Fruit fly (Drosophila melanogaster) whole organism, embryonic: ENCODE data around the gene NK7.1.
A peak's percentile ranks its signal among the peaks of the same experiment; 100 is the strongest.

Experiments used
- Adf1 ChIP-seq: fragments of 200-800 bp; sonication (Bioruptor generic); IDR thresholded peaks from 2 replicates; pipeline ENCODE4 v1.3.6; 2022; ENCODE audit warnings: missing biosample characterization, missing genetic modification characterization
- BEAF-32 ChIP-seq: fragments of 200-800 bp; sonication (Bioruptor generic); optimal IDR thresholded peaks from 3 replicates; lab custom pipeline; 2017; ENCODE audit warnings: missing biosample characterization, missing genetic modification characterization, mild to moderate bottlenecking, moderate library complexity, missing genetic modification reagents
- CG10209 ChIP-seq: fragments of 200-800 bp; sonication (Bioruptor generic); optimal IDR thresholded peaks from 3 replicates; lab custom pipeline; 2017; ENCODE audit warnings: missing biosample characterization, mild to moderate bottlenecking, missing genetic modification characterization, missing genetic modification reagents
- CG1024 ChIP-seq: fragments of 200-800 bp; sonication (Bioruptor generic); IDR thresholded peaks from 2 replicates; pipeline ENCODE4 v1.3.6; 2022; ENCODE audit warnings: missing biosample characterization, missing genetic modification characterization
- CG10366 ChIP-seq: fragments of 200-800 bp; sonication (Bioruptor generic); IDR thresholded peaks from 2 replicates; pipeline ENCODE4 v1.3.6; 2022; ENCODE audit warnings: missing biosample characterization, missing genetic modification characterization
- CG10979 ChIP-seq: fragments of 200-800 bp; sonication (Bioruptor generic); optimal IDR thresholded peaks from 2 replicates; lab custom pipeline; 2018; ENCODE audit warnings: missing biosample characterization, mild to moderate bottlenecking, missing genetic modification characterization, moderate library complexity
- CG11456 ChIP-seq: fragments of 200-800 bp; sonication (Bioruptor generic); IDR thresholded peaks from 3 replicates; pipeline ENCODE4 v1.3.6; 2022; ENCODE audit warnings: missing biosample characterization, missing genetic modification characterization
- CG11723 ChIP-seq: fragments of 200-800 bp; sonication (Bioruptor generic); optimal IDR thresholded peaks from 2 replicates; lab custom pipeline; 2017; ENCODE audit warnings: missing biosample characterization, mild to moderate bottlenecking, missing genetic modification characterization
- CG1233 ChIP-seq: fragments of 200-800 bp; sonication (Bioruptor generic); optimal IDR thresholded peaks from 4 replicates; lab custom pipeline; 2018; ENCODE audit warnings: missing biosample characterization, mild to moderate bottlenecking, missing genetic modification characterization
- CG15601 ChIP-seq: fragments of 200-800 bp; sonication (Bioruptor generic); optimal IDR thresholded peaks from 3 replicates; lab custom pipeline; 2019; ENCODE audit warnings: missing biosample characterization, mild to moderate bottlenecking, missing genetic modification characterization, moderate library complexity
- CG18619 ChIP-seq: fragments of 200-800 bp; sonication (Bioruptor generic); optimal IDR thresholded peaks from 3 replicates; lab custom pipeline; 2017; ENCODE audit warnings: missing biosample characterization, mild to moderate bottlenecking, missing genetic modification characterization
- CG30403 ChIP-seq: fragments of 200-800 bp; sonication (Bioruptor generic); optimal IDR thresholded peaks from 3 replicates; lab custom pipeline; 2016; ENCODE audit warnings: missing biosample characterization, missing genetic modification characterization
- CG31441 ChIP-seq: fragments of 200-800 bp; sonication (Bioruptor generic); IDR thresholded peaks from 2 replicates; pipeline ENCODE4 v1.3.6; 2022; ENCODE audit warnings: missing biosample characterization, missing genetic modification characterization
- CG3407 ChIP-seq: fragments of 200-800 bp; sonication (Bioruptor generic); optimal IDR thresholded peaks from 2 replicates; lab custom pipeline; 2018; ENCODE audit warnings: missing biosample characterization, mild to moderate bottlenecking, missing genetic modification characterization
- CG34422 ChIP-seq: fragments of 200-800 bp; sonication (Bioruptor generic); IDR thresholded peaks from 3 replicates; pipeline ENCODE4 v1.3.6; 2022; ENCODE audit warnings: missing biosample characterization, missing genetic modification characterization
- CG3847 ChIP-seq: fragments of 200-800 bp; sonication (Bioruptor generic); IDR thresholded peaks from 2 replicates; pipeline ENCODE4 v1.3.6; 2022; ENCODE audit warnings: missing biosample characterization, missing genetic modification characterization
- CG3995 ChIP-seq: fragments of 200-800 bp; sonication (Bioruptor generic); optimal IDR thresholded peaks from 3 replicates; lab custom pipeline; 2016; ENCODE audit warnings: missing biosample characterization, missing genetic modification characterization
- CG4360 ChIP-seq: fragments of 200-800 bp; sonication (Bioruptor generic); IDR thresholded peaks from 2 replicates; pipeline ENCODE4 v1.3.6; 2022; ENCODE audit warnings: missing biosample characterization, missing genetic modification characterization
- CG6175 ChIP-seq: fragments of 200-800 bp; sonication (Bioruptor generic); IDR thresholded peaks from 3 replicates; pipeline ENCODE4 v1.3.6; 2022; ENCODE audit warnings: missing biosample characterization, missing genetic modification characterization
- CG7271 ChIP-seq: fragments of 200-800 bp; sonication (Bioruptor generic); optimal IDR thresholded peaks from 2 replicates; lab custom pipeline; 2018; ENCODE audit warnings: missing biosample characterization, mild to moderate bottlenecking, missing genetic modification characterization, moderate library complexity
- CG7357 ChIP-seq: fragments of 200-800 bp; sonication (Bioruptor generic); IDR thresholded peaks from 3 replicates; pipeline ENCODE4 v1.3.6; 2022; ENCODE audit warnings: missing biosample characterization, missing genetic modification characterization
- CG7786 ChIP-seq: fragments of 200-800 bp; sonication (Bioruptor generic); optimal IDR thresholded peaks from 2 replicates; lab custom pipeline; 2016; ENCODE audit warnings: missing biosample characterization, missing genetic modification characterization
- CG8281 ChIP-seq: fragments of 200-800 bp; sonication (Bioruptor generic); optimal IDR thresholded peaks from 2 replicates; lab custom pipeline; 2018; ENCODE audit warnings: missing biosample characterization, mild to moderate bottlenecking, missing genetic modification characterization, moderate library complexity
- Fer1 ChIP-seq: fragments of 200-800 bp; sonication (Bioruptor generic); optimal IDR thresholded peaks from 2 replicates; lab custom pipeline; 2017; ENCODE audit warnings: missing biosample characterization, mild to moderate bottlenecking, missing genetic modification characterization
- H2.0 ChIP-seq: fragments of 200-800 bp; sonication (Bioruptor generic); IDR thresholded peaks from 2 replicates; pipeline ENCODE4 v1.3.6; 2022; ENCODE audit warnings: missing biosample characterization, missing genetic modification characterization
- HLH54F ChIP-seq: fragments of 200-800 bp; sonication (Bioruptor generic); optimal IDR thresholded peaks from 3 replicates; lab custom pipeline; 2016; ENCODE audit warnings: missing biosample characterization, missing genetic modification characterization
- Max ChIP-seq: fragments of 200-800 bp; sonication (Bioruptor generic); optimal IDR thresholded peaks from 2 replicates; lab custom pipeline; 2016; ENCODE audit warnings: missing biosample characterization, mild to moderate bottlenecking, missing genetic modification characterization
- Mrtf ChIP-seq: fragments of 200-800 bp; sonication (Bioruptor generic); IDR thresholded peaks from 3 replicates; pipeline ENCODE4 v1.3.6; 2022; ENCODE audit warnings: missing biosample characterization, missing genetic modification characterization
- NK7.1 ChIP-seq: fragments of 200-800 bp; sonication (Bioruptor generic); optimal IDR thresholded peaks from 3 replicates; lab custom pipeline; 2016; ENCODE audit warnings: missing biosample characterization, missing genetic modification characterization
- Oaz ChIP-seq: fragments of 200-800 bp; sonication (Bioruptor generic); IDR thresholded peaks from 2 replicates; pipeline ENCODE4 v1.3.6; 2022; ENCODE audit warnings: missing biosample characterization, missing genetic modification characterization
- Opbp ChIP-seq: fragments of 200-800 bp; sonication (Bioruptor generic); IDR thresholded peaks from 3 replicates; pipeline ENCODE4 v1.3.6; 2022; ENCODE audit warnings: missing biosample characterization, missing genetic modification characterization; ENCODE audit not compliant: partially characterized antibody
- PHDP ChIP-seq: fragments of 200-800 bp; sonication (Bioruptor generic); optimal IDR thresholded peaks from 3 replicates; lab custom pipeline; 2018; ENCODE audit warnings: missing biosample characterization, mild to moderate bottlenecking, missing genetic modification characterization, moderate library complexity
- Pdp1 ChIP-seq, 2 experiments: fragments of 200-800 bp; sonication (Bioruptor generic); optimal IDR thresholded peaks; 3 replicates each; lab custom pipeline; 2016; ENCODE audit warnings: missing biosample characterization in 2 of 2, missing genetic modification characterization in 2 of 2, mild to moderate bottlenecking in 1 of 2, moderate library complexity in 1 of 2
- Ravus ChIP-seq: fragments of 200-800 bp; sonication (Bioruptor generic); IDR thresholded peaks from 2 replicates; pipeline ENCODE4 v1.3.6; 2022; ENCODE audit warnings: missing biosample characterization, missing genetic modification characterization
- Rfx ChIP-seq: fragments of 200-800 bp; sonication (Bioruptor generic); IDR thresholded peaks from 2 replicates; pipeline ENCODE4 v1.3.6; 2022; ENCODE audit warnings: missing biosample characterization, missing genetic modification characterization
- ap ChIP-seq: fragments of 200-800 bp; sonication (Bioruptor generic); IDR thresholded peaks from 2 replicates; pipeline ENCODE4 v1.3.6; 2022; ENCODE audit warnings: missing biosample characterization, missing genetic modification characterization
- bowl ChIP-seq: fragments of 200-800 bp; sonication (Bioruptor generic); IDR thresholded peaks from 2 replicates; pipeline ENCODE4 v1.3.6; 2022; ENCODE audit warnings: missing biosample characterization, missing genetic modification characterization
- chinmo ChIP-seq: fragments of 200-800 bp; sonication (Bioruptor generic); IDR thresholded peaks from 4 replicates; pipeline ENCODE4 v1.3.6; 2022; ENCODE audit warnings: missing biosample characterization, missing genetic modification characterization; ENCODE audit not compliant: partially characterized antibody
- crol ChIP-seq: fragments of 200-800 bp; sonication (Bioruptor generic); IDR thresholded peaks from 2 replicates; pipeline ENCODE4 v1.3.6; 2022; ENCODE audit warnings: missing biosample characterization, missing genetic modification characterization
- en ChIP-seq: fragments of 200-800 bp; sonication (Bioruptor generic); optimal IDR thresholded peaks from 2 replicates; lab custom pipeline; 2016; ENCODE audit warnings: missing biosample characterization, missing genetic modification characterization
- gcm ChIP-seq: fragments of 200-800 bp; sonication (Bioruptor generic); optimal IDR thresholded peaks from 2 replicates; lab custom pipeline; 2019; ENCODE audit warnings: missing biosample characterization, mild to moderate bottlenecking, missing genetic modification characterization, moderate library complexity
- gfzf ChIP-seq: fragments of 200-800 bp; sonication (Bioruptor generic); optimal IDR thresholded peaks from 2 replicates; lab custom pipeline; 2016; ENCODE audit warnings: missing biosample characterization, mild to moderate bottlenecking, missing genetic modification characterization, moderate library complexity
- h ChIP-seq: fragments of >200 bp; optimal IDR thresholded peaks from 2 replicates; lab custom pipeline; 2017
- her ChIP-seq: fragments of 200-800 bp; sonication (Bioruptor generic); optimal IDR thresholded peaks from 2 replicates; lab custom pipeline; 2016; ENCODE audit warnings: missing biosample characterization, missing genetic modification characterization
- hkb ChIP-seq, 2 experiments: fragments of 200-800 bp in 1 of 2; fragments of >200 bp in 1 of 2; sonication (Bioruptor generic) in 1 of 2; IDR thresholded peaks in 1 of 2; optimal IDR thresholded peaks in 1 of 2; 2 replicates each; pipeline versions ENCODE4 v1.3.6 to Lab custom; 2017 to 2022; ENCODE audit warnings: missing biosample characterization in 1 of 2, missing genetic modification characterization in 1 of 2
- klu ChIP-seq: fragments of 200-800 bp; sonication (Bioruptor generic); IDR thresholded peaks from 2 replicates; pipeline ENCODE4 v1.3.6; 2022; ENCODE audit warnings: missing biosample characterization, missing genetic modification characterization
- kni ChIP-seq: fragments of 200-800 bp; sonication (Bioruptor generic); optimal IDR thresholded peaks from 3 replicates; lab custom pipeline; 2017; ENCODE audit warnings: mild to moderate bottlenecking, missing biosample characterization, missing genetic modification reagents, missing genetic modification characterization
- tgo ChIP-seq: fragments of 200-800 bp; sonication (Bioruptor generic); IDR thresholded peaks from 3 replicates; pipeline ENCODE4 v1.3.6; 2022; ENCODE audit warnings: missing biosample characterization, missing genetic modification characterization
- twi ChIP-seq: fragments of 200-800 bp; optimal IDR thresholded peaks from 2 replicates; lab custom pipeline; 2019; ENCODE audit warnings: missing biosample characterization, mild to moderate bottlenecking, missing genetic modification characterization, moderate library complexity

The NK7.1 gene

dm6 chr3R:14288669-14289383 lies 83.9 kb downstream of the NK7.1 start, which contains the start of gene red (continued):
- TF ChIP-seq her (GFP tag; lab: Kevin White, UChicago) (no peak), PHDP (peak; percentile 85), HLH54F (GFP tag; lab: Kevin White, UChicago) (peak; percentile 36), chinmo (GFP tag; lab: Robert Waterston, UW) (peak; percentile 90), h (no peak), Max (GFP tag; lab: Kevin White, UChicago) (peak; percentile 79), Fer1 (GFP tag; lab: Kevin White, UChicago) (peak; percentile 85), Mrtf (GFP tag; lab: Robert Waterston, UW) (peak; percentile 43; the same call in 1 of the 3 replicates), CG10209 (peak; percentile 74), Pdp1 (GFP tag; optimal IDR thresholded peaks at IDR 0.05; lab: Kevin White, UChicago) (peak; percentile 19 to 31), Rfx (GFP tag; lab: Robert Waterston, UW) (peak; percentile 84), Ravus (GFP tag; lab: Robert Waterston, UW) (peak; percentile 28), klu (GFP tag; lab: Robert Waterston, UW) (no peak), CG1233 (peak; percentile 66), hkb (optimal IDR thresholded peaks at IDR 0.05; lab: Kevin White, UChicago) (no peak), hkb (GFP tag; IDR thresholded peaks at IDR 0.05; lab: Robert Waterston, UW) (peak; percentile 78), CG8281 (tag; lab: Kevin White, UChicago) (peak; percentile 16), CG30403 (GFP tag; lab: Kevin White, UChicago) (peak; percentile 69), CG1024 (GFP tag; lab: Robert Waterston, UW) (0 out of 2 replicates have a peak, but pooled peaks have one; percentile 4), tgo (GFP tag; lab: Robert Waterston, UW) (peak; percentile 74; the same call in 2 of the 3 replicates), kni (GFP tag; lab: Kevin White, UChicago) (peak; percentile 50), twi (tag; lab: Kevin White, UChicago) (no peak), CG7271 (tag; lab: Kevin White, UChicago) (peak; percentile 27), CG31441 (GFP tag; lab: Robert Waterston, UW) (peak; percentile 76), CG3847 (peak; percentile 62), BEAF-32 (GFP tag; lab: Kevin White, UChicago) (no peak), CG18619 (GFP tag; lab: Kevin White, UChicago) (peak; percentile 78), CG34422 (GFP tag; lab: Robert Waterston, UW) (peak; percentile 7; the same call in 1 of the 3 replicates), gfzf (GFP tag; lab: Kevin White, UChicago) (no peak), Oaz (GFP tag; lab: Robert Waterston, UW) (no peak), gcm (peak; percentile 57), H2.0 (GFP tag; lab: Robert Waterston, UW) (peak; percentile 71), CG10979 (tag; lab: Kevin White, UChicago) (peak; percentile 68), CG10366 (GFP tag; lab: Robert Waterston, UW) (peak; percentile 66), CG15601 (tag; lab: Kevin White, UChicago) (peak; percentile 45), CG11456 (GFP tag; lab: Robert Waterston, UW) (peak; percentile 74; the same call in 2 of the 3 replicates), CG7357 (GFP tag; lab: Robert Waterston, UW) (no peak), Adf1 (peak; percentile 40; the same call in 1 of the 2 replicates), CG6175 (0 out of 3 replicates have a peak, but pooled peaks have one; percentile 27), CG11723 (GFP tag; lab: Kevin White, UChicago) (peak; percentile 61), CG3995 (peak; percentile 83), NK7.1 (GFP tag; lab: Kevin White, UChicago) (peak; percentile 49), Opbp (no peak), CG7786 (GFP tag; lab: Kevin White, UChicago) (peak; percentile 49), CG4360 (GFP tag; lab: Robert Waterston, UW) (0 out of 2 replicates have a peak, but pooled peaks have one; percentile 10), ap (0 out of 2 replicates have a peak, but pooled peaks have one; percentile 38), crol (GFP tag; lab: Robert Waterston, UW) (no peak), en (no peak), bowl (no peak), CG3407 (peak; percentile 15)
